Worm (Caenorhabditis elegans) whole organism, L2 larva: ENCODE measurements around the gene C26F1.1.

Experiments
- F13H6.1 ChIP-seq: sonication (generic microtip); optimal IDR thresholded peaks from 2 replicates; lab custom pipeline; 2016; ENCODE audit warnings: missing genetic modification characterization, missing compliant biosample characterization
- Y55F3AM.14 ChIP-seq: fragments of 200-800 bp; sonication (Bioruptor generic); optimal IDR thresholded peaks from 2 replicates; lab custom pipeline; 2018; ENCODE audit warnings: mild to moderate bottlenecking, missing genetic modification characterization, missing compliant biosample characterization
- ZK546.5 ChIP-seq: sonication (generic microtip); optimal IDR thresholded peaks from 2 replicates; lab custom pipeline; 2017; ENCODE audit warnings: missing biosample characterization, missing genetic modification characterization
- alr-1 ChIP-seq: fragments of 150-350 bp; optimal IDR thresholded peaks from 2 replicates; lab custom pipeline; 2014; ENCODE audit warnings: missing biosample characterization, missing genetic modification characterization
- ama-1 ChIP-seq: fragments of 150-350 bp; optimal IDR thresholded peaks from 2 replicates; lab custom pipeline; 2018; ENCODE audit warnings: inconsistent platforms
- blmp-1 ChIP-seq: sonication (generic microtip); optimal IDR thresholded peaks from 2 replicates; lab custom pipeline; 2017; ENCODE audit warnings: missing genetic modification characterization, mild to moderate bottlenecking, missing compliant biosample characterization, antibody characterized with exemption, moderate library complexity; ENCODE audit not compliant: insufficient read depth
- crh-2 ChIP-seq: sonication (generic microtip); optimal IDR thresholded peaks from 2 replicates; lab custom pipeline; 2017; ENCODE audit warnings: missing biosample characterization, missing genetic modification characterization
- egl-27 ChIP-seq: sonication (generic microtip); optimal IDR thresholded peaks from 3 replicates; lab custom pipeline; 2017; ENCODE audit warnings: missing biosample characterization, missing genetic modification reagents, missing genetic modification characterization
- elt-3 ChIP-seq: sonication (generic microtip); optimal IDR thresholded peaks from 2 replicates; lab custom pipeline; 2017; ENCODE audit warnings: missing biosample characterization, missing genetic modification characterization
- fos-1 ChIP-seq: fragments of 150-350 bp; optimal IDR thresholded peaks from 2 replicates; lab custom pipeline; 2014; ENCODE audit warnings: missing biosample characterization, missing genetic modification characterization
- gmeb-1 ChIP-seq: fragments of 150-350 bp; optimal IDR thresholded peaks from 2 replicates; lab custom pipeline; 2014; ENCODE audit warnings: missing biosample characterization, missing genetic modification characterization
- lsy-2 ChIP-seq, 2 experiments: fragments of 150-350 bp in 1 of 2; sonication (generic microtip) in 1 of 2; optimal IDR thresholded peaks; 2 replicates each; lab custom pipeline; 2014 to 2017; ENCODE audit warnings: missing biosample characterization in 2 of 2, missing genetic modification characterization in 2 of 2
- mab-5 ChIP-seq: fragments of 150-350 bp; optimal IDR thresholded peaks from 2 replicates; lab custom pipeline; 2014; ENCODE audit warnings: missing biosample characterization, missing genetic modification characterization
- mdl-1 ChIP-seq, 2 experiments: fragments of 150-350 bp in 1 of 2; sonication (generic microtip) in 1 of 2; optimal IDR thresholded peaks; 2 replicates each; lab custom pipeline; 2017; ENCODE audit warnings: missing biosample characterization in 2 of 2, missing genetic modification characterization in 2 of 2
- nhr-11 ChIP-seq: fragments of 150-350 bp; optimal IDR thresholded peaks from 2 replicates; lab custom pipeline; 2014; ENCODE audit warnings: missing biosample characterization, missing genetic modification characterization
- nhr-12 ChIP-seq: fragments of 150-350 bp; optimal IDR thresholded peaks from 2 replicates; lab custom pipeline; 2014; ENCODE audit warnings: missing biosample characterization, missing genetic modification characterization
- nhr-129 ChIP-seq: fragments of 150-350 bp; optimal IDR thresholded peaks from 2 replicates; lab custom pipeline; 2014; ENCODE audit warnings: missing biosample characterization, missing genetic modification characterization
- nhr-21 ChIP-seq: fragments of 150-350 bp; optimal IDR thresholded peaks from 2 replicates; lab custom pipeline; 2014; ENCODE audit warnings: missing biosample characterization, missing genetic modification characterization
- nhr-25 ChIP-seq: fragments of 150-350 bp; sonication (generic microtip); optimal IDR thresholded peaks from 3 replicates; lab custom pipeline; 2014; ENCODE audit warnings: missing biosample characterization, missing genetic modification characterization
- nhr-77 ChIP-seq: fragments of 150-350 bp; optimal IDR thresholded peaks from 2 replicates; lab custom pipeline; 2014; ENCODE audit warnings: missing biosample characterization, missing genetic modification characterization
- peb-1 ChIP-seq: fragments of 150-350 bp; optimal IDR thresholded peaks from 2 replicates; lab custom pipeline; 2014; ENCODE audit warnings: missing biosample characterization, missing genetic modification characterization
- sma-3 ChIP-seq: sonication (generic microtip); optimal IDR thresholded peaks from 2 replicates; lab custom pipeline; 2016; ENCODE audit warnings: missing genetic modification reagents, missing genetic modification characterization, missing compliant biosample characterization
- sma-9 ChIP-seq, 2 experiments: fragments of 150-350 bp in 1 of 2; sonication (generic microtip) in 1 of 2; optimal IDR thresholded peaks; 2 replicates each; lab custom pipeline; 2014 to 2016; ENCODE audit warnings: missing genetic modification characterization in 2 of 2, mild to moderate bottlenecking in 1 of 2, missing biosample characterization in 1 of 2, missing compliant biosample characterization in 1 of 2, missing genetic modification reagents in 1 of 2, moderate library complexity in 1 of 2
- unc-39 ChIP-seq: fragments of 150-350 bp; optimal IDR thresholded peaks from 2 replicates; lab custom pipeline; 2014; ENCODE audit warnings: missing biosample characterization, missing genetic modification characterization
- unc-55 ChIP-seq: fragments of 150-350 bp; sonication (generic microtip); optimal IDR thresholded peaks from 3 replicates; lab custom pipeline; 2014; ENCODE audit warnings: missing biosample characterization, missing genetic modification reagents, missing genetic modification characterization
- unc-62 ChIP-seq: fragments of 150-350 bp; optimal IDR thresholded peaks from 2 replicates; lab custom pipeline; 2014; ENCODE audit warnings: missing biosample characterization, missing genetic modification reagents, missing genetic modification characterization
- zag-1 ChIP-seq: fragments of 150-350 bp; optimal IDR thresholded peaks from 2 replicates; lab custom pipeline; 2014; ENCODE audit warnings: missing biosample characterization, missing genetic modification characterization
- ztf-1 ChIP-seq: fragments of 200-800 bp; sonication (Bioruptor generic); conservative IDR thresholded peaks from 2 replicates; pipeline ENCODE4 v1.3.6; 2022; ENCODE audit warnings: missing genetic modification characterization, missing compliant biosample characterization
- ztf-11 ChIP-seq: sonication (generic microtip); optimal IDR thresholded peaks from 2 replicates; lab custom pipeline; 2017; ENCODE audit warnings: missing biosample characterization, missing genetic modification characterization
- ztf-4 ChIP-seq: fragments of 150-350 bp; optimal IDR thresholded peaks from 2 replicates; lab custom pipeline; 2014; ENCODE audit warnings: missing biosample characterization, missing genetic modification characterization

The C26F1.1 gene

ce11 chrV:7830952-7831351 is 45.7 kb downstream of the C26F1.1 start:
- no peak for TF ChIP-seq lsy-2 (tag; optimal IDR thresholded peaks at IDR 0.05; lab: Kevin White, UChicago)
- no peak for TF ChIP-seq ama-1 (lab: Kevin White, UChicago)
- TF ChIP-seq nhr-21 (tag; lab: Kevin White, UChicago): no peak
- no peak for TF ChIP-seq sma-3 (GFP tag; lab: Kevin White, UChicago)
- TF ChIP-seq peb-1 (tag; lab: Kevin White, UChicago): no peak
- no peak for TF ChIP-seq alr-1
- TF ChIP-seq nhr-25 (tag; lab: Kevin White, UChicago): no peak
- no peak for TF ChIP-seq nhr-11
- no peak for TF ChIP-seq unc-55 (GFP tag; lab: Kevin White, UChicago)
- no peak for TF ChIP-seq ztf-11 (tag; lab: Kevin White, UChicago)
- no peak for TF ChIP-seq F13H6.1 (tag; lab: Kevin White, UChicago)
- no peak for TF ChIP-seq zag-1 (tag; lab: Kevin White, UChicago)
- no peak for TF ChIP-seq elt-3 (tag; lab: Kevin White, UChicago)
- TF ChIP-seq unc-39 (tag; lab: Kevin White, UChicago): no peak
- no peak for TF ChIP-seq blmp-1 (tag; lab: Kevin White, UChicago)
- no peak for TF ChIP-seq ZK546.5 (tag; lab: Kevin White, UChicago)
- no peak for TF ChIP-seq ztf-1
- TF ChIP-seq Y55F3AM.14 (GFP tag; lab: Kevin White, UChicago): no peak
- TF ChIP-seq ztf-4 (tag; lab: Kevin White, UChicago): no peak

ce11 chrV:7836911-7837310 is 51.7 kb downstream of the C26F1.1 start, which contains the start of gene txt-5:
Gene txt-5, minus strand, starts transcription at chrV:7837134.
- TF ChIP-seq egl-27 (tag; lab: Kevin White, UChicago) (no peak), crh-2 (peak; percentile 53), mdl-1 (tag; optimal IDR thresholded peaks at IDR 0.05; lab: Kevin White, UChicago) (no peak), zag-1 (tag; lab: Kevin White, UChicago) (no peak), nhr-12 (no peak), nhr-25 (tag; lab: Kevin White, UChicago) (peak; percentile 44), sma-3 (GFP tag; lab: Kevin White, UChicago) (peak; percentile 77), sma-9 (GFP tag; optimal IDR thresholded peaks at IDR 0.05; lab: Kevin White, UChicago) (peak; percentile 19), sma-9 (tag; optimal IDR thresholded peaks at IDR 0.05; lab: Kevin White, UChicago) (no peak), gmeb-1 (tag; lab: Kevin White, UChicago) (peak; percentile 29), unc-55 (GFP tag; lab: Kevin White, UChicago) (no peak), unc-62 (GFP tag; lab: Kevin White, UChicago) (no peak), nhr-77 (tag; lab: Kevin White, UChicago) (no peak), blmp-1 (tag; lab: Kevin White, UChicago) (no peak), nhr-129 (tag; lab: Kevin White, UChicago) (peak; percentile 39), lsy-2 (tag; optimal IDR thresholded peaks at IDR 0.05; lab: Kevin White, UChicago) (no peak), nhr-21 (tag; lab: Kevin White, UChicago) (peak; percentile 20), mab-5 (tag; lab: Kevin White, UChicago) (no peak), ama-1 (lab: Kevin White, UChicago) (peak; percentile 26), fos-1 (tag; lab: Kevin White, UChicago) (peak; percentile 28)
